Fruit fly (Drosophila melanogaster) whole organism, embryonic: Measurements from ENCODE around the gene CG5390.

Experiments
- CG11398 ChIP-seq: fragments of 200-800 bp; sonication (Bioruptor generic); optimal IDR thresholded peaks from 2 replicates; lab custom pipeline; 2016; ENCODE audit warnings: missing biosample characterization, missing genetic modification characterization
- CG12071 ChIP-seq: fragments of 200-800 bp; sonication (Bioruptor generic); optimal IDR thresholded peaks from 3 replicates; lab custom pipeline; 2018; ENCODE audit warnings: missing biosample characterization, mild to moderate bottlenecking, missing genetic modification characterization
- CG12236 ChIP-seq: fragments of 200-800 bp; sonication (Bioruptor generic); optimal IDR thresholded peaks from 2 replicates; lab custom pipeline; 2016; ENCODE audit warnings: missing biosample characterization, missing genetic modification characterization
- CG12391 ChIP-seq: fragments of 200-800 bp; sonication (Bioruptor generic); optimal IDR thresholded peaks from 3 replicates; lab custom pipeline; 2018; ENCODE audit warnings: missing biosample characterization, mild to moderate bottlenecking, missing genetic modification characterization, moderate library complexity
- CG12744 ChIP-seq: fragments of 200-800 bp; sonication (Bioruptor generic); optimal IDR thresholded peaks from 2 replicates; lab custom pipeline; 2016; ENCODE audit warnings: missing biosample characterization, missing genetic modification characterization
- CG15269 ChIP-seq: fragments of 200-800 bp; sonication (Bioruptor generic); optimal IDR thresholded peaks from 2 replicates; lab custom pipeline; 2018; ENCODE audit warnings: missing biosample characterization, mild to moderate bottlenecking, missing genetic modification characterization, moderate library complexity
- CG15479 ChIP-seq: fragments of 200-800 bp; sonication (Bioruptor generic); optimal IDR thresholded peaks from 3 replicates; lab custom pipeline; 2019; ENCODE audit warnings: missing biosample characterization, mild to moderate bottlenecking, missing genetic modification characterization, moderate library complexity
- CG15514 ChIP-seq: fragments of 200-800 bp; sonication (Bioruptor generic); optimal IDR thresholded peaks from 3 replicates; lab custom pipeline; 2017; ENCODE audit warnings: missing biosample characterization, missing genetic modification characterization, mild to moderate bottlenecking, moderate library complexity, missing genetic modification reagents
- CG16863 ChIP-seq: fragments of 200-800 bp; sonication (Bioruptor generic); optimal IDR thresholded peaks from 3 replicates; lab custom pipeline; 2016; ENCODE audit warnings: missing biosample characterization, missing genetic modification characterization
- CG17359 ChIP-seq: fragments of 200-800 bp; sonication (Bioruptor generic); optimal IDR thresholded peaks from 3 replicates; lab custom pipeline; 2018; ENCODE audit warnings: missing biosample characterization, mild to moderate bottlenecking, missing genetic modification characterization, moderate library complexity
- CG18262 ChIP-seq: fragments of 200-800 bp; optimal IDR thresholded peaks from 3 replicates; lab custom pipeline; 2019; ENCODE audit warnings: missing biosample characterization, mild to moderate bottlenecking, missing genetic modification characterization, moderate library complexity
- CG2202 ChIP-seq: fragments of 200-800 bp; sonication (Bioruptor generic); optimal IDR thresholded peaks from 2 replicates; lab custom pipeline; 2018; ENCODE audit warnings: missing biosample characterization, mild to moderate bottlenecking, missing genetic modification characterization
- CG2678 ChIP-seq: fragments of 200-800 bp; sonication (Bioruptor generic); optimal IDR thresholded peaks from 3 replicates; lab custom pipeline; 2019; ENCODE audit warnings: missing biosample characterization, mild to moderate bottlenecking, missing genetic modification characterization, moderate library complexity
- CG30403 ChIP-seq: fragments of 200-800 bp; sonication (Bioruptor generic); optimal IDR thresholded peaks from 3 replicates; lab custom pipeline; 2016; ENCODE audit warnings: missing biosample characterization, missing genetic modification characterization
- CG3163 ChIP-seq: fragments of 200-800 bp; sonication (Bioruptor generic); optimal IDR thresholded peaks from 3 replicates; lab custom pipeline; 2016; ENCODE audit warnings: missing biosample characterization, missing genetic modification characterization
- CG3995 ChIP-seq: fragments of 200-800 bp; sonication (Bioruptor generic); optimal IDR thresholded peaks from 3 replicates; lab custom pipeline; 2016; ENCODE audit warnings: missing biosample characterization, missing genetic modification characterization
- CG4360 ChIP-seq: fragments of 200-800 bp; sonication (Bioruptor generic); IDR thresholded peaks from 2 replicates; pipeline ENCODE4 v1.3.6; 2022; ENCODE audit warnings: missing biosample characterization, missing genetic modification characterization
- CG5953 ChIP-seq: fragments of 200-800 bp; sonication (Bioruptor generic); IDR thresholded peaks from 2 replicates; pipeline ENCODE4 v1.3.6; 2022; ENCODE audit warnings: missing biosample characterization, missing genetic modification characterization
- CG6175 ChIP-seq: fragments of 200-800 bp; sonication (Bioruptor generic); IDR thresholded peaks from 3 replicates; pipeline ENCODE4 v1.3.6; 2022; ENCODE audit warnings: missing biosample characterization, missing genetic modification characterization
- CG7372 ChIP-seq: fragments of 200-800 bp; sonication (Bioruptor generic); IDR thresholded peaks from 2 replicates; pipeline ENCODE4 v1.3.6; 2022; ENCODE audit warnings: missing biosample characterization, missing genetic modification characterization
- CG7556 ChIP-seq: fragments of 200-800 bp; sonication (Bioruptor generic); optimal IDR thresholded peaks from 2 replicates; lab custom pipeline; 2017; ENCODE audit warnings: missing biosample characterization, mild to moderate bottlenecking, missing genetic modification characterization
- CG8924 ChIP-seq: fragments of 200-800 bp; optimal IDR thresholded peaks from 3 replicates; lab custom pipeline; 2019; ENCODE audit warnings: missing biosample characterization, mild to moderate bottlenecking, missing genetic modification characterization, moderate library complexity
- CoRest ChIP-seq: fragments of 200-800 bp; sonication (Bioruptor generic); optimal IDR thresholded peaks from 3 replicates; lab custom pipeline; 2018; ENCODE audit warnings: missing biosample characterization, mild to moderate bottlenecking, missing genetic modification characterization, moderate library complexity
- Drgx ChIP-seq: fragments of 200-800 bp; sonication (Bioruptor generic); IDR thresholded peaks from 2 replicates; pipeline ENCODE4 v1.3.6; 2022; ENCODE audit warnings: missing biosample characterization, missing genetic modification characterization
- E2f1 ChIP-seq: fragments of 200-800 bp; sonication (Bioruptor generic); IDR thresholded peaks from 2 replicates; pipeline ENCODE4 v1.3.6; 2022; ENCODE audit warnings: missing biosample characterization, missing genetic modification characterization
- Fer1 ChIP-seq: fragments of 200-800 bp; sonication (Bioruptor generic); optimal IDR thresholded peaks from 2 replicates; lab custom pipeline; 2017; ENCODE audit warnings: missing biosample characterization, mild to moderate bottlenecking, missing genetic modification characterization
- GATAe ChIP-seq: fragments of 200-800 bp; sonication (Bioruptor generic); conservative IDR thresholded peaks from 2 replicates; pipeline ENCODE4 v1.3.6; 2022; ENCODE audit warnings: missing biosample characterization, missing genetic modification characterization
- Kr ChIP-seq: fragments of 200-800 bp; sonication (Bioruptor generic); optimal IDR thresholded peaks from 2 replicates; lab custom pipeline; 2017; ENCODE audit warnings: missing biosample characterization, mild to moderate bottlenecking, missing genetic modification characterization
- Nf-YA ChIP-seq: fragments of 200-800 bp; sonication (Bioruptor generic); IDR thresholded peaks from 2 replicates; pipeline ENCODE4 v1.3.6; 2022; ENCODE audit warnings: missing biosample characterization, missing genetic modification characterization
- Nf-YC ChIP-seq: fragments of 200-800 bp; optimal IDR thresholded peaks from 3 replicates; lab custom pipeline; 2019; ENCODE audit warnings: missing biosample characterization, mild to moderate bottlenecking, missing genetic modification characterization, moderate library complexity
- NfI ChIP-seq: fragments of 200-800 bp; sonication (Bioruptor generic); optimal IDR thresholded peaks from 3 replicates; lab custom pipeline; 2018; ENCODE audit warnings: missing biosample characterization, mild to moderate bottlenecking, missing genetic modification characterization, moderate library complexity
- Spps ChIP-seq: fragments of 200-800 bp; sonication (Bioruptor generic); optimal IDR thresholded peaks from 2 replicates; lab custom pipeline; 2018; ENCODE audit warnings: missing biosample characterization, mild to moderate bottlenecking, missing genetic modification characterization
- amos ChIP-seq: fragments of 200-800 bp; sonication (Bioruptor generic); IDR thresholded peaks from 2 replicates; pipeline ENCODE4 v1.3.6; 2022; ENCODE audit warnings: missing biosample characterization, missing genetic modification characterization; ENCODE audit not compliant: partially characterized antibody
- ato ChIP-seq: fragments of 200-800 bp; sonication (Bioruptor generic); IDR thresholded peaks from 2 replicates; pipeline ENCODE4 v1.3.6; 2022; ENCODE audit warnings: missing biosample characterization, missing genetic modification characterization; ENCODE audit not compliant: partially characterized antibody
- cato ChIP-seq: fragments of 200-800 bp; sonication (Bioruptor generic); optimal IDR thresholded peaks from 2 replicates; lab custom pipeline; 2016; ENCODE audit warnings: missing biosample characterization, missing genetic modification characterization, borderline replicate concordance
- esg ChIP-seq: fragments of 200-800 bp; sonication (Bioruptor generic); conservative IDR thresholded peaks from 2 replicates; pipeline ENCODE4 v1.3.6; 2022; ENCODE audit warnings: missing biosample characterization, missing genetic modification characterization
- gcm ChIP-seq: fragments of 200-800 bp; sonication (Bioruptor generic); optimal IDR thresholded peaks from 2 replicates; lab custom pipeline; 2019; ENCODE audit warnings: missing biosample characterization, mild to moderate bottlenecking, missing genetic modification characterization, moderate library complexity
- gfzf ChIP-seq: fragments of 200-800 bp; sonication (Bioruptor generic); optimal IDR thresholded peaks from 2 replicates; lab custom pipeline; 2016; ENCODE audit warnings: missing biosample characterization, mild to moderate bottlenecking, missing genetic modification characterization, moderate library complexity
- jumu ChIP-seq: fragments of 200-800 bp; sonication (Bioruptor generic); optimal IDR thresholded peaks from 3 replicates; lab custom pipeline; 2016; ENCODE audit warnings: missing biosample characterization, missing genetic modification characterization
- lola ChIP-seq, 3 experiments: fragments of >200 bp in 2 of 3; fragments of 200-800 bp in 1 of 3; sonication (Bioruptor generic) in 1 of 3; optimal IDR thresholded peaks; 2 replicates each; lab custom pipeline; 2017 to 2019; ENCODE audit warnings: missing biosample characterization in 3 of 3, missing genetic modification characterization in 3 of 3, mild to moderate bottlenecking in 1 of 3, moderate library complexity in 1 of 3
- mam ChIP-seq: fragments of 200-800 bp; sonication (Bioruptor generic); optimal IDR thresholded peaks from 3 replicates; lab custom pipeline; 2016; ENCODE audit warnings: missing biosample characterization, missing genetic modification characterization
- sc ChIP-seq, 3 experiments: fragments of >200 bp in 2 of 3; fragments of 200-800 bp in 1 of 3; sonication (Bioruptor generic) in 1 of 3; optimal IDR thresholded peaks; 2 replicates in 2 of 3; 3 replicates in 1 of 3; lab custom pipeline; 2017; ENCODE audit warnings: mild to moderate bottlenecking in 1 of 3, missing biosample characterization in 1 of 3, missing genetic modification characterization in 1 of 3, missing genetic modification reagents in 1 of 3
- scrt ChIP-seq: fragments of 200-800 bp; sonication (Bioruptor generic); optimal IDR thresholded peaks from 2 replicates; lab custom pipeline; 2018; ENCODE audit warnings: missing biosample characterization, mild to moderate bottlenecking, missing genetic modification characterization, moderate library complexity
- sens ChIP-seq: fragments of 200-800 bp; sonication (Bioruptor generic); peaks from one replicate; lab custom pipeline; 2016; ENCODE audit warnings: missing biosample characterization, missing genetic modification characterization
- sqz ChIP-seq: fragments of 200-800 bp; sonication (Bioruptor generic); optimal IDR thresholded peaks from 3 replicates; lab custom pipeline; 2018; ENCODE audit warnings: missing biosample characterization, mild to moderate bottlenecking, missing genetic modification characterization
- stc ChIP-seq: fragments of 200-800 bp; sonication (Bioruptor generic); IDR thresholded peaks from 2 replicates; pipeline ENCODE4 v1.3.6; 2022; ENCODE audit warnings: missing biosample characterization, missing genetic modification characterization
- tio ChIP-seq: fragments of 200-800 bp; sonication (Bioruptor generic); optimal IDR thresholded peaks from 2 replicates; lab custom pipeline; 2017; ENCODE audit warnings: missing biosample characterization, missing genetic modification characterization, inconsistent platforms
- tll ChIP-seq, 2 experiments: fragments of 200-800 bp in 1 of 2; fragments of >200 bp in 1 of 2; sonication (Bioruptor generic) in 1 of 2; optimal IDR thresholded peaks; 2 replicates each; lab custom pipeline; 2017 to 2019; ENCODE audit warnings: missing biosample characterization in 2 of 2, missing genetic modification characterization in 2 of 2, mild to moderate bottlenecking in 1 of 2, moderate library complexity in 1 of 2
- usp ChIP-seq: fragments of >200 bp; optimal IDR thresholded peaks from 2 replicates; lab custom pipeline; 2017; ENCODE audit warnings: missing biosample characterization, missing genetic modification characterization
- zfh2 ChIP-seq: fragments of 200-800 bp; sonication (Bioruptor generic); optimal IDR thresholded peaks from 2 replicates; lab custom pipeline; 2016; ENCODE audit warnings: missing biosample characterization, missing genetic modification characterization

The CG5390 gene

DNA sequence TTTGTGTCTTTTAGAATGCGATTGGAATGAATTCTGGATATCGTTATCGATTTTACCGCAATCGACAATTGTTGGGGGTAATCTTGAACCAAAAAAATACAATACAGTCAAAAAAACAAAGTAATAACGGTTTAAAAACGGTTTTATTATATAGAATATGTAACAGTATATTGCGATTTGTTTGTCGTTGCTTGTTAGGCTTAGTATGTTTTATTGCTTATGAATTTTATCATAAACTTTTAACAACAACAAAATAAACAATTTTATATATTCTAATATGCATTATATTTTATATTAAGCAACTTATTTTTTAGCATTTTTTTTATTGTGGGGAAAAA lies 6.6 kb downstream of the CG5390 start, which contains the start of gene CYLD (continued):
- no peak for TF ChIP-seq CG5953 (GFP tag; lab: Robert Waterston, UW)
- TF ChIP-seq usp = no peak
- TF ChIP-seq Fer1 (GFP tag; lab: Kevin White, UChicago) = peak; percentile 67
- no peak for TF ChIP-seq zfh2
- no peak for TF ChIP-seq CG7372 (GFP tag; lab: Robert Waterston, UW)
- TF ChIP-seq scrt = no peak
- peak; percentile 46 for TF ChIP-seq CG2202
- TF ChIP-seq CG15514 (GFP tag; lab: Kevin White, UChicago) = peak; percentile 66
- TF ChIP-seq E2f1 (GFP tag; lab: Robert Waterston, UW) = peak; percentile 51; the same call in 1 of the 2 replicates
- TF ChIP-seq stc (GFP tag; lab: Robert Waterston, UW) = peak; percentile 77
- TF ChIP-seq CG11398 (GFP tag; lab: Kevin White, UChicago) = no peak
- no peak for TF ChIP-seq sc (optimal IDR thresholded peaks at IDR 0.05; lab: Kevin White, UChicago)
- peak; percentile 13 for TF ChIP-seq sc (GFP tag; optimal IDR thresholded peaks at IDR 0.05; lab: Kevin White, UChicago)
- no peak; the same call in 1 of the 2 replicates for TF ChIP-seq esg (GFP tag; lab: Robert Waterston, UW)
- no peak for TF ChIP-seq tll (GFP tag; optimal IDR thresholded peaks at IDR 0.05; lab: Kevin White, UChicago)
- peak; percentile 80 for TF ChIP-seq CG30403 (GFP tag; lab: Kevin White, UChicago)
- peak in 1 of 3 experiments; percentile 56 for TF ChIP-seq lola (GFP tag; optimal IDR thresholded peaks at IDR 0.05; lab: Kevin White, UChicago)
- TF ChIP-seq Drgx (GFP tag; lab: Robert Waterston, UW) = peak; percentile 68
- peak; percentile 30 for TF ChIP-seq mam (GFP tag; lab: Kevin White, UChicago)
- TF ChIP-seq CG12391 (tag; lab: Kevin White, UChicago) = peak; percentile 87
- peak; percentile 14 for TF ChIP-seq CG16863 (GFP tag; lab: Kevin White, UChicago)
- TF ChIP-seq CG8924 (tag; lab: Kevin White, UChicago) = peak; percentile 83
- TF ChIP-seq CG15269 (tag; lab: Kevin White, UChicago) = peak; percentile 81
- no peak for TF ChIP-seq CG12744
- no peak for TF ChIP-seq jumu
- TF ChIP-seq CG3995 (GFP tag; lab: Kevin White, UChicago) = no peak
- TF ChIP-seq NfI = peak; percentile 47
- peak; percentile 74 for TF ChIP-seq CoRest (tag; lab: Kevin White, UChicago)
- peak; percentile 50 for TF ChIP-seq sqz (GFP tag; lab: Kevin White, UChicago)
- no peak for TF ChIP-seq ato
- peak; percentile 56 for TF ChIP-seq tio
- no peak for TF ChIP-seq Kr
- peak; percentile 77 for TF ChIP-seq CG17359
- peak; percentile 37 for TF ChIP-seq gfzf (GFP tag; lab: Kevin White, UChicago)
- TF ChIP-seq CG4360 (GFP tag; lab: Robert Waterston, UW) = no peak
- peak; percentile 19 for TF ChIP-seq cato (GFP tag; lab: Kevin White, UChicago)
- TF ChIP-seq Spps (tag; lab: Kevin White, UChicago) = peak; percentile 72
- no peak for TF ChIP-seq amos (GFP tag; lab: Robert Waterston, UW)
- no peak for TF ChIP-seq CG12236 (GFP tag; lab: Kevin White, UChicago)
- peak; percentile 72 for TF ChIP-seq CG7556 (GFP tag; lab: Kevin White, UChicago)
- no peak for TF ChIP-seq CG6175 (GFP tag; lab: Robert Waterston, UW)
- no peak for TF ChIP-seq CG12071 (GFP tag; lab: Kevin White, UChicago)
- peak; percentile 83 for TF ChIP-seq CG2678
- no peak for TF ChIP-seq CG3163 (GFP tag; lab: Kevin White, UChicago)
- TF ChIP-seq gcm (GFP tag; lab: Kevin White, UChicago) = peak; percentile 73
- TF ChIP-seq GATAe = no peak
- TF ChIP-seq CG15479 = no peak
- 0 out of 2 replicates have a peak, but pooled peaks have one; percentile 35 for TF ChIP-seq Nf-YA
- peak; percentile 63 for TF ChIP-seq Nf-YC (tag; lab: Kevin White, UChicago)
- peak; percentile 96 for TF ChIP-seq sens (GFP tag; lab: Kevin White, UChicago)
- TF ChIP-seq CG18262 = peak; percentile 83
